Fruit fly (Drosophila melanogaster) whole organism, prepupa: ENCODE data around the gene CG1537.

Experiments
- CG1621 ChIP-seq: fragments of 200-800 bp; sonication (Bioruptor generic); optimal IDR thresholded peaks from 3 replicates; lab custom pipeline; 2018; ENCODE audit warnings: missing biosample characterization, mild to moderate bottlenecking, missing genetic modification characterization
- CG6792 ChIP-seq: fragments of 200-800 bp; sonication (Bioruptor generic); optimal IDR thresholded peaks from 3 replicates; lab custom pipeline; 2016; ENCODE audit warnings: missing biosample characterization, missing genetic modification characterization
- Eip75B ChIP-seq: fragments of 200-800 bp; sonication (Bioruptor generic); optimal IDR thresholded peaks from 3 replicates; lab custom pipeline; 2016; ENCODE audit warnings: missing biosample characterization, missing genetic modification characterization
- Ets96B ChIP-seq: fragments of 200-800 bp; optimal IDR thresholded peaks from 2 replicates; lab custom pipeline; 2019; ENCODE audit warnings: missing biosample characterization, mild to moderate bottlenecking, missing genetic modification characterization, moderate library complexity
- Lpt ChIP-seq: fragments of 200-800 bp; sonication (Bioruptor generic); optimal IDR thresholded peaks from 3 replicates; lab custom pipeline; 2016; ENCODE audit warnings: missing biosample characterization, missing genetic modification characterization
- topi ChIP-seq: fragments of 200-800 bp; sonication (Bioruptor generic); optimal IDR thresholded peaks from 3 replicates; lab custom pipeline; 2016; ENCODE audit warnings: missing biosample characterization, missing genetic modification characterization

- TF ChIP-seq Lpt (GFP tag; lab: Kevin White, UChicago) = no peak
- TF ChIP-seq Eip75B (GFP tag; lab: Kevin White, UChicago) = no peak
- no peak for TF ChIP-seq topi
- no peak for TF ChIP-seq CG1621 (tag; lab: Kevin White, UChicago)
- no peak for TF ChIP-seq CG6792
- TF ChIP-seq Ets96B (tag; lab: Kevin White, UChicago) = no peak
Observed at dm6 chrX:11087384-11087783, 24.4 kb upstream of the CG1537 start.
